Worm (Caenorhabditis elegans) whole organism, late embryonic: Measurements from ENCODE around the gene F22F7.4.

Experiments
- C38D4.7 ChIP-seq: fragments of 200-800 bp; sonication (Bioruptor generic); optimal IDR thresholded peaks from 2 replicates; lab custom pipeline; 2018; ENCODE audit warnings: mild to moderate bottlenecking, missing genetic modification characterization, moderate library complexity, missing compliant biosample characterization
- K09A11.1 ChIP-seq: sonication (generic microtip); optimal IDR thresholded peaks from 2 replicates; lab custom pipeline; 2017; ENCODE audit warnings: antibody characterized with exemption, mild to moderate bottlenecking, missing genetic modification characterization, missing compliant biosample characterization; ENCODE audit not compliant: insufficient read depth
- Y22D7AL.16 ChIP-seq: sonication (generic microtip); optimal IDR thresholded peaks from 2 replicates; lab custom pipeline; 2016; ENCODE audit warnings: missing genetic modification characterization, missing compliant biosample characterization
- ahr-1 ChIP-seq: sonication (generic microtip); optimal IDR thresholded peaks from 2 replicates; lab custom pipeline; 2016; ENCODE audit warnings: missing genetic modification characterization, missing compliant biosample characterization
- ama-1 ChIP-seq: fragments of 150-350 bp; optimal IDR thresholded peaks from 2 replicates; lab custom pipeline; 2014
- ceh-18 ChIP-seq: sonication (generic microtip); optimal IDR thresholded peaks from 2 replicates; lab custom pipeline; 2016; ENCODE audit warnings: missing genetic modification characterization, missing compliant biosample characterization
- ceh-19 ChIP-seq: fragments of 200-800 bp; sonication (Bioruptor generic); optimal IDR thresholded peaks from 2 replicates; lab custom pipeline; 2018; ENCODE audit warnings: mild to moderate bottlenecking, missing genetic modification characterization, missing compliant biosample characterization
- ceh-2 ChIP-seq: sonication (generic microtip); optimal IDR thresholded peaks from 2 replicates; lab custom pipeline; 2016; ENCODE audit warnings: missing genotype, missing genetic modification characterization, missing compliant biosample characterization
- ceh-31 ChIP-seq: sonication (generic microtip); optimal IDR thresholded peaks from 2 replicates; lab custom pipeline; 2016; ENCODE audit warnings: missing genetic modification characterization, missing compliant biosample characterization
- ceh-45 ChIP-seq: fragments of 200-800 bp; sonication (Bioruptor generic); IDR thresholded peaks from 2 replicates; pipeline ENCODE4 v1.3.6; 2022; ENCODE audit warnings: missing genetic modification reagents, missing genetic modification characterization, missing compliant biosample characterization
- ceh-6 ChIP-seq: fragments of 200-800 bp; sonication (Bioruptor generic); optimal IDR thresholded peaks from 2 replicates; lab custom pipeline; 2018; ENCODE audit warnings: mild to moderate bottlenecking, missing genetic modification characterization, missing compliant biosample characterization
- ceh-9 ChIP-seq: sonication (generic microtip); optimal IDR thresholded peaks from 2 replicates; lab custom pipeline; 2016; ENCODE audit warnings: mild to moderate bottlenecking, missing genetic modification characterization, inconsistent platforms, missing compliant biosample characterization
- che-1 ChIP-seq: sonication (generic microtip); optimal IDR thresholded peaks from 2 replicates; lab custom pipeline; 2016; ENCODE audit warnings: mild to moderate bottlenecking, missing genetic modification characterization, missing compliant biosample characterization
- elt-2 ChIP-seq: sonication (generic microtip); optimal IDR thresholded peaks from 2 replicates; lab custom pipeline; 2016; ENCODE audit warnings: missing genetic modification reagents, missing genetic modification characterization, missing compliant biosample characterization
- elt-4 ChIP-seq: sonication (generic microtip); optimal IDR thresholded peaks from 2 replicates; lab custom pipeline; 2016; ENCODE audit warnings: missing genetic modification characterization, missing compliant biosample characterization
- ets-4 ChIP-seq: sonication (generic microtip); optimal IDR thresholded peaks from 2 replicates; lab custom pipeline; 2016; ENCODE audit warnings: missing genetic modification characterization, missing compliant biosample characterization
- eyg-1 ChIP-seq: sonication (generic microtip); optimal IDR thresholded peaks from 2 replicates; lab custom pipeline; 2016; ENCODE audit warnings: missing genotype, missing genetic modification characterization, missing compliant biosample characterization
- fax-1 ChIP-seq: sonication (generic microtip); optimal IDR thresholded peaks from 2 replicates; lab custom pipeline; 2016; ENCODE audit warnings: missing genotype, missing genetic modification characterization, missing compliant biosample characterization
- fkh-10 ChIP-seq: fragments of 150-350 bp; optimal IDR thresholded peaks from 2 replicates; lab custom pipeline; 2014; ENCODE audit warnings: missing biosample characterization, missing genetic modification reagents, missing genetic modification characterization
- fkh-6 ChIP-seq: sonication (generic microtip); optimal IDR thresholded peaks from 2 replicates; lab custom pipeline; 2016; ENCODE audit warnings: missing genetic modification characterization, missing compliant biosample characterization
- gmeb-2 ChIP-seq: sonication (generic microtip); optimal IDR thresholded peaks from 2 replicates; lab custom pipeline; 2016; ENCODE audit warnings: missing genetic modification characterization, inconsistent platforms, missing compliant biosample characterization
- hlh-30 ChIP-seq: sonication (generic microtip); optimal IDR thresholded peaks from 2 replicates; lab custom pipeline; 2017; ENCODE audit warnings: antibody characterized with exemption, missing genetic modification characterization, missing compliant biosample characterization; ENCODE audit not compliant: insufficient read depth
- hlh-6 ChIP-seq: sonication (generic microtip); optimal IDR thresholded peaks from 2 replicates; lab custom pipeline; 2016; ENCODE audit warnings: missing genotype, missing genetic modification characterization, missing compliant biosample characterization
- hlh-8 ChIP-seq: sonication (generic microtip); optimal IDR thresholded peaks from 2 replicates; lab custom pipeline; 2016; ENCODE audit warnings: missing genotype, missing genetic modification characterization, missing compliant biosample characterization
- madf-2 ChIP-seq: sonication (generic microtip); optimal IDR thresholded peaks from 2 replicates; lab custom pipeline; 2017; ENCODE audit warnings: missing genetic modification characterization, missing compliant biosample characterization
- mec-3 ChIP-seq: sonication (generic microtip); optimal IDR thresholded peaks from 2 replicates; lab custom pipeline; 2016; ENCODE audit warnings: borderline replicate concordance, missing genetic modification characterization, missing compliant biosample characterization
- nfya-1 ChIP-seq: sonication (generic microtip); optimal IDR thresholded peaks from 2 replicates; lab custom pipeline; 2017; ENCODE audit warnings: missing genetic modification characterization, mild to moderate bottlenecking, missing compliant biosample characterization, antibody characterized with exemption, moderate library complexity
- nhr-11 ChIP-seq: fragments of 150-350 bp; optimal IDR thresholded peaks from 2 replicates; lab custom pipeline; 2014; ENCODE audit warnings: missing biosample characterization, missing genetic modification characterization
- odd-2 ChIP-seq: sonication (generic microtip); optimal IDR thresholded peaks from 2 replicates; lab custom pipeline; 2017; ENCODE audit warnings: antibody characterized with exemption, mild to moderate bottlenecking, missing genetic modification characterization, missing compliant biosample characterization
- pag-3 ChIP-seq: sonication (generic microtip); optimal IDR thresholded peaks from 2 replicates; lab custom pipeline; 2016; ENCODE audit warnings: missing compliant biosample characterization, missing genetic modification characterization, borderline replicate concordance
- pat-9 ChIP-seq: fragments of 200-800 bp; sonication (Bioruptor generic); optimal IDR thresholded peaks from 2 replicates; lab custom pipeline; 2018; ENCODE audit warnings: mild to moderate bottlenecking, missing genetic modification characterization, moderate library complexity, missing compliant biosample characterization
- pax-1 ChIP-seq: fragments of 150-350 bp; optimal IDR thresholded peaks from 2 replicates; lab custom pipeline; 2014; ENCODE audit warnings: missing biosample characterization, missing genetic modification characterization
- pha-2 ChIP-seq: sonication (generic microtip); optimal IDR thresholded peaks from 2 replicates; lab custom pipeline; 2017; ENCODE audit warnings: mild to moderate bottlenecking, missing genetic modification characterization, missing compliant biosample characterization
- ref-2 ChIP-seq: sonication (generic microtip); optimal IDR thresholded peaks from 2 replicates; lab custom pipeline; 2016; ENCODE audit warnings: missing genetic modification characterization, missing compliant biosample characterization
- sdc-2 ChIP-seq: sonication (generic microtip); optimal IDR thresholded peaks from 2 replicates; lab custom pipeline; 2016; ENCODE audit warnings: missing genotype, missing genetic modification characterization, missing compliant biosample characterization
- sox-4 ChIP-seq: sonication (generic microtip); optimal IDR thresholded peaks from 2 replicates; lab custom pipeline; 2017; ENCODE audit warnings: mild to moderate bottlenecking, missing genetic modification characterization, inconsistent platforms, missing compliant biosample characterization
- syd-9 ChIP-seq: sonication (generic microtip); optimal IDR thresholded peaks from 2 replicates; lab custom pipeline; 2016; ENCODE audit warnings: mild to moderate bottlenecking, missing genetic modification characterization, moderate library complexity, missing compliant biosample characterization
- tbx-2 ChIP-seq: sonication (generic microtip); optimal IDR thresholded peaks from 2 replicates; lab custom pipeline; 2016; ENCODE audit warnings: missing genetic modification characterization, missing compliant biosample characterization
- tbx-7 ChIP-seq: sonication (generic microtip); optimal IDR thresholded peaks from 2 replicates; lab custom pipeline; 2016; ENCODE audit warnings: missing genotype, missing genetic modification characterization, missing compliant biosample characterization
- ttx-3 ChIP-seq: sonication (generic microtip); optimal IDR thresholded peaks from 2 replicates; lab custom pipeline; 2016; ENCODE audit warnings: missing genetic modification reagents, missing genetic modification characterization, missing compliant biosample characterization
- unc-42 ChIP-seq: sonication (generic microtip); optimal IDR thresholded peaks from 2 replicates; lab custom pipeline; 2016; ENCODE audit warnings: missing genotype, missing genetic modification characterization, missing compliant biosample characterization
- unc-86 ChIP-seq: sonication (generic microtip); optimal IDR thresholded peaks from 2 replicates; lab custom pipeline; 2016; ENCODE audit warnings: missing genetic modification characterization, missing compliant biosample characterization
- zip-5 ChIP-seq: sonication (generic microtip); optimal IDR thresholded peaks from 2 replicates; lab custom pipeline; 2016; ENCODE audit warnings: missing genetic modification characterization, missing compliant biosample characterization
- ztf-16 ChIP-seq: sonication (generic microtip); optimal IDR thresholded peaks from 2 replicates; lab custom pipeline; 2017; ENCODE audit warnings: missing genetic modification characterization, missing compliant biosample characterization

The F22F7.4 gene

ce11 chrV:2067985-2068499 lies 37.8 kb downstream of the F22F7.4 start, which contains the start of gene lbp-9:
lbp-9 (plus strand) TSS chrV:2068449.
- TF ChIP-seq pha-2 (tag; lab: Kevin White, UChicago) (no peak), odd-2 (no peak), tbx-2 (tag; lab: Kevin White, UChicago) (no peak), ztf-16 (tag; lab: Kevin White, UChicago) (no peak)

ce11 chrV:2067419-2067818 lies 38.5 kb downstream of the F22F7.4 start:
- TF ChIP-seq ttx-3 (no peak), ceh-9 (tag; lab: Kevin White, UChicago) (no peak), pha-2 (tag; lab: Kevin White, UChicago) (no peak), nhr-11 (tag; lab: Kevin White, UChicago) (no peak), unc-42 (tag; lab: Kevin White, UChicago) (no peak)

- TF ChIP-seq ets-4 (tag; lab: Kevin White, UChicago) = no peak
- TF ChIP-seq eyg-1 (tag; lab: Kevin White, UChicago) = no peak
- no peak for TF ChIP-seq fax-1 (tag; lab: Kevin White, UChicago)
- TF ChIP-seq hlh-8 = no peak
- peak; percentile 2 for TF ChIP-seq elt-2 (tag; lab: Kevin White, UChicago)
Observed at ce11 chrV:2066780-2067179, 39.1 kb downstream of the F22F7.4 start, which contains the start of gene nhr-86. nhr-86 (minus strand) TSS chrV:2066850.

ce11 chrV:2057324-2057723 lies 48.6 kb downstream of the F22F7.4 start, which contains the start of gene comt-3:
comt-3 (plus strand) TSS chrV:2057537.
- TF ChIP-seq hlh-6 (tag; lab: Kevin White, UChicago) (no peak), C38D4.7 (GFP tag; lab: Kevin White, UChicago) (no peak), ahr-1 (tag; lab: Kevin White, UChicago) (no peak), Y22D7AL.16 (tag; lab: Kevin White, UChicago) (no peak), pax-1 (tag; lab: Kevin White, UChicago) (no peak), sdc-2 (tag; lab: Kevin White, UChicago) (no peak), ceh-19 (GFP tag; lab: Kevin White, UChicago) (no peak), hlh-8 (no peak), nfya-1 (tag; lab: Kevin White, UChicago) (no peak), unc-86 (tag; lab: Kevin White, UChicago) (no peak), ceh-31 (tag; lab: Kevin White, UChicago) (no peak), tbx-7 (tag; lab: Kevin White, UChicago) (no peak), ceh-2 (tag; lab: Kevin White, UChicago) (no peak), ceh-18 (tag; lab: Kevin White, UChicago) (no peak), che-1 (tag; lab: Kevin White, UChicago) (no peak), ama-1 (no peak)
- TF ChIP-seq, all 69 proteins: peak for 0

ce11 chrV:2055765-2056504 lies 49.9 kb downstream of the F22F7.4 start:
- no peak for TF ChIP-seq pat-9 (tag; lab: Kevin White, UChicago)
- TF ChIP-seq ceh-6 (GFP tag; lab: Kevin White, UChicago) = no peak
- no peak for TF ChIP-seq hlh-30 (tag; lab: Kevin White, UChicago)
- TF ChIP-seq madf-2 = no peak
- no peak for TF ChIP-seq syd-9 (tag; lab: Kevin White, UChicago)
- TF ChIP-seq odd-2 = no peak
- no peak for TF ChIP-seq ceh-18 (tag; lab: Kevin White, UChicago)
- no peak for TF ChIP-seq K09A11.1 (tag; lab: Kevin White, UChicago)
- no peak for TF ChIP-seq gmeb-2 (tag; lab: Kevin White, UChicago)
- TF ChIP-seq hlh-6 (tag; lab: Kevin White, UChicago) = no peak
- no peak for TF ChIP-seq ceh-45
- no peak for TF ChIP-seq unc-42 (tag; lab: Kevin White, UChicago)
- TF ChIP-seq mec-3 (tag; lab: Kevin White, UChicago) = no peak
- TF ChIP-seq fkh-6 (tag; lab: Kevin White, UChicago) = no peak
- no peak for TF ChIP-seq zip-5 (tag; lab: Kevin White, UChicago)
- TF ChIP-seq ref-2 (tag; lab: Kevin White, UChicago) = no peak
- no peak for TF ChIP-seq sox-4 (tag; lab: Kevin White, UChicago)
- TF ChIP-seq pag-3 (tag; lab: Kevin White, UChicago) = no peak
- no peak for TF ChIP-seq elt-4 (tag; lab: Kevin White, UChicago)
- TF ChIP-seq fkh-10 (GFP tag; lab: Kevin White, UChicago) = no peak
